Worm (Caenorhabditis elegans) whole organism, young adult: ENCODE results near the gene cdk-11.2.

Experiments
- F57C9.4 ChIP-seq: sonication (generic microtip); optimal IDR thresholded peaks from 2 replicates; lab custom pipeline; 2017; ENCODE audit warnings: mild to moderate bottlenecking, missing genetic modification characterization, missing compliant biosample characterization
- T07F8.4 ChIP-seq: sonication (generic microtip); optimal IDR thresholded peaks from 2 replicates; lab custom pipeline; 2016; ENCODE audit warnings: mild to moderate bottlenecking, missing genetic modification characterization, moderate library complexity, missing compliant biosample characterization
- T26A5.8 ChIP-seq: sonication (generic microtip); optimal IDR thresholded peaks from 2 replicates; lab custom pipeline; 2016; ENCODE audit warnings: missing genetic modification characterization, missing compliant biosample characterization
- hmg-20 ChIP-seq: fragments of 200-800 bp; sonication (Bioruptor generic); IDR thresholded peaks from 2 replicates; pipeline ENCODE4 v1.3.6; 2022; ENCODE audit warnings: missing genetic modification reagents, missing genetic modification characterization, missing compliant biosample characterization
- madf-3 ChIP-seq: fragments of 200-800 bp; sonication (Bioruptor generic); IDR thresholded peaks from 2 replicates; pipeline ENCODE4 v1.3.6; 2022; ENCODE audit warnings: missing genetic modification reagents, missing genetic modification characterization, missing compliant biosample characterization

- TF ChIP-seq F57C9.4 (tag; lab: Kevin White, UChicago): no peak
- no peak for TF ChIP-seq madf-3 (GFP tag; lab: Robert Waterston, UW)
- TF ChIP-seq T26A5.8: no peak
- TF ChIP-seq T07F8.4: no peak
- no peak for TF ChIP-seq hmg-20 (GFP tag; lab: Robert Waterston, UW)
Measured at ce11 chrX:10406850-10407249, 12.7 kb downstream of the cdk-11.2 start, which contains the start of gene ZC504.1.
